Fruit fly (Drosophila melanogaster) whole organism, embryonic: Measurements from ENCODE around the gene btv.

ENCODE experiments used
- B-H2 ChIP-seq: fragments of 200-800 bp; sonication (Bioruptor generic); optimal IDR thresholded peaks from 2 replicates; lab custom pipeline; 2018; ENCODE audit warnings: missing biosample characterization, mild to moderate bottlenecking, missing genetic modification characterization
- Blimp-1 ChIP-seq: fragments of 200-800 bp; sonication (Bioruptor generic); optimal IDR thresholded peaks from 3 replicates; lab custom pipeline; 2018; ENCODE audit warnings: missing biosample characterization, missing genetic modification characterization, mild to moderate bottlenecking, moderate library complexity, missing genetic modification reagents
- CG10462 ChIP-seq: fragments of 200-800 bp; sonication (Bioruptor generic); optimal IDR thresholded peaks from 2 replicates; lab custom pipeline; 2016; ENCODE audit warnings: missing biosample characterization, missing genetic modification characterization
- CG10565 ChIP-seq: fragments of 200-800 bp; sonication (Bioruptor generic); optimal IDR thresholded peaks from 3 replicates; lab custom pipeline; 2016; ENCODE audit warnings: missing biosample characterization, mild to moderate bottlenecking, missing genetic modification characterization
- CG11504 ChIP-seq: fragments of 200-800 bp; sonication (Bioruptor generic); optimal IDR thresholded peaks from 3 replicates; lab custom pipeline; 2019; ENCODE audit warnings: missing biosample characterization, mild to moderate bottlenecking, missing genetic modification characterization, moderate library complexity
- CG12104 ChIP-seq: fragments of 200-800 bp; sonication (Bioruptor generic); optimal IDR thresholded peaks from 3 replicates; lab custom pipeline; 2016; ENCODE audit warnings: missing biosample characterization, missing genetic modification characterization
- CG12391 ChIP-seq: fragments of 200-800 bp; sonication (Bioruptor generic); optimal IDR thresholded peaks from 3 replicates; lab custom pipeline; 2018; ENCODE audit warnings: missing biosample characterization, mild to moderate bottlenecking, missing genetic modification characterization, moderate library complexity
- CG13123 ChIP-seq: fragments of 200-800 bp; sonication (Bioruptor generic); optimal IDR thresholded peaks from 2 replicates; lab custom pipeline; 2016; ENCODE audit warnings: missing biosample characterization, missing genetic modification characterization
- CG13775 ChIP-seq: fragments of 200-800 bp; sonication (Bioruptor generic); optimal IDR thresholded peaks from 3 replicates; lab custom pipeline; 2017; ENCODE audit warnings: missing biosample characterization, mild to moderate bottlenecking, missing genetic modification characterization
- CG14860 ChIP-seq: fragments of 200-800 bp; sonication (Bioruptor generic); IDR thresholded peaks from 3 replicates; pipeline ENCODE4 v1.3.6; 2022; ENCODE audit warnings: missing biosample characterization, missing genetic modification characterization; ENCODE audit not compliant: partially characterized antibody
- CG15479 ChIP-seq: fragments of 200-800 bp; sonication (Bioruptor generic); optimal IDR thresholded peaks from 3 replicates; lab custom pipeline; 2019; ENCODE audit warnings: missing biosample characterization, mild to moderate bottlenecking, missing genetic modification characterization, moderate library complexity
- CG1792 ChIP-seq: fragments of 200-800 bp; sonication (Bioruptor generic); optimal IDR thresholded peaks from 2 replicates; lab custom pipeline; 2016; ENCODE audit warnings: missing biosample characterization, missing genetic modification characterization
- CG1832 ChIP-seq: fragments of 200-800 bp; sonication (Bioruptor generic); optimal IDR thresholded peaks from 2 replicates; lab custom pipeline; 2017; ENCODE audit warnings: missing biosample characterization, mild to moderate bottlenecking, missing genetic modification characterization, inconsistent platforms
- CG18619 ChIP-seq: fragments of 200-800 bp; sonication (Bioruptor generic); optimal IDR thresholded peaks from 3 replicates; lab custom pipeline; 2017; ENCODE audit warnings: missing biosample characterization, mild to moderate bottlenecking, missing genetic modification characterization
- CG31365 ChIP-seq: fragments of 200-800 bp; sonication (Bioruptor generic); optimal IDR thresholded peaks from 2 replicates; lab custom pipeline; 2018; ENCODE audit warnings: missing biosample characterization, mild to moderate bottlenecking, missing genetic modification characterization
- CG32532 ChIP-seq: fragments of 200-800 bp; sonication (Bioruptor generic); IDR thresholded peaks from 2 replicates; pipeline ENCODE4 v1.3.6; 2022; ENCODE audit warnings: missing biosample characterization, missing genetic modification characterization
- CG34422 ChIP-seq: fragments of 200-800 bp; sonication (Bioruptor generic); IDR thresholded peaks from 3 replicates; pipeline ENCODE4 v1.3.6; 2022; ENCODE audit warnings: missing biosample characterization, missing genetic modification characterization
- CG43689 ChIP-seq: fragments of 200-800 bp; sonication (Bioruptor generic); IDR thresholded peaks from 2 replicates; pipeline ENCODE4 v1.3.6; 2022; ENCODE audit warnings: missing biosample characterization, missing genetic modification characterization
- CG7271 ChIP-seq: fragments of 200-800 bp; sonication (Bioruptor generic); optimal IDR thresholded peaks from 2 replicates; lab custom pipeline; 2018; ENCODE audit warnings: missing biosample characterization, mild to moderate bottlenecking, missing genetic modification characterization, moderate library complexity
- CG7928 ChIP-seq: fragments of 200-800 bp; sonication (Bioruptor generic); optimal IDR thresholded peaks from 2 replicates; lab custom pipeline; 2017; ENCODE audit warnings: missing biosample characterization, mild to moderate bottlenecking, missing genetic modification characterization
- CG9437 ChIP-seq: fragments of 200-800 bp; sonication (Bioruptor generic); optimal IDR thresholded peaks from 2 replicates; lab custom pipeline; 2018; ENCODE audit warnings: missing biosample characterization, mild to moderate bottlenecking, missing genetic modification characterization
- CTCF ChIP-seq: fragments of 200-800 bp; sonication (Bioruptor generic); optimal IDR thresholded peaks from 2 replicates; lab custom pipeline; 2017; ENCODE audit warnings: missing biosample characterization, mild to moderate bottlenecking, missing genetic modification characterization, moderate library complexity
- Dek ChIP-seq: fragments of 200-800 bp; sonication (Bioruptor generic); optimal IDR thresholded peaks from 3 replicates; lab custom pipeline; 2019; ENCODE audit warnings: missing biosample characterization, mild to moderate bottlenecking, missing genetic modification characterization, moderate library complexity
- Dll ChIP-seq: fragments of 200-800 bp; sonication (Bioruptor generic); IDR thresholded peaks from 4 replicates; pipeline ENCODE4 v1.3.6; 2022; ENCODE audit warnings: missing biosample characterization, missing genetic modification characterization; ENCODE audit not compliant: partially characterized antibody
- Dp ChIP-seq: fragments of 200-800 bp; sonication (Bioruptor generic); optimal IDR thresholded peaks from 2 replicates; lab custom pipeline; 2018; ENCODE audit warnings: missing biosample characterization, mild to moderate bottlenecking, missing genetic modification characterization, moderate library complexity
- Drgx ChIP-seq: fragments of 200-800 bp; sonication (Bioruptor generic); IDR thresholded peaks from 2 replicates; pipeline ENCODE4 v1.3.6; 2022; ENCODE audit warnings: missing biosample characterization, missing genetic modification characterization
- E2f2 ChIP-seq: fragments of 200-800 bp; sonication (Bioruptor generic); IDR thresholded peaks from 2 replicates; pipeline ENCODE4 v1.3.6; 2022; ENCODE audit warnings: missing biosample characterization, missing genetic modification characterization
- Ets65A ChIP-seq: fragments of 200-800 bp; sonication (Bioruptor generic); peaks from one replicate; lab custom pipeline; 2016; ENCODE audit warnings: missing biosample characterization, missing genetic modification characterization
- Ets97D ChIP-seq: fragments of 200-800 bp; sonication (Bioruptor generic); optimal IDR thresholded peaks from 3 replicates; lab custom pipeline; 2016; ENCODE audit warnings: missing biosample characterization, missing genetic modification characterization
- HLH3B ChIP-seq: fragments of 200-800 bp; sonication (Bioruptor generic); IDR thresholded peaks from 2 replicates; pipeline ENCODE4 v1.3.6; 2022; ENCODE audit warnings: missing biosample characterization, missing genetic modification characterization
- HLH54F ChIP-seq: fragments of 200-800 bp; sonication (Bioruptor generic); optimal IDR thresholded peaks from 3 replicates; lab custom pipeline; 2016; ENCODE audit warnings: missing biosample characterization, missing genetic modification characterization
- Hr3 ChIP-seq: fragments of 200-800 bp; sonication (Bioruptor generic); optimal IDR thresholded peaks from 3 replicates; lab custom pipeline; 2016; ENCODE audit warnings: missing biosample characterization, missing genetic modification characterization
- Mad ChIP-seq: fragments of 200-800 bp; sonication (Bioruptor generic); optimal IDR thresholded peaks from 2 replicates; lab custom pipeline; 2016; ENCODE audit warnings: missing biosample characterization, missing genetic modification characterization
- NK7.1 ChIP-seq: fragments of 200-800 bp; sonication (Bioruptor generic); optimal IDR thresholded peaks from 3 replicates; lab custom pipeline; 2016; ENCODE audit warnings: missing biosample characterization, missing genetic modification characterization
- Rx ChIP-seq: fragments of 200-800 bp; sonication (Bioruptor generic); IDR thresholded peaks from 2 replicates; pipeline ENCODE4 v1.3.6; 2022; ENCODE audit warnings: missing biosample characterization, missing genetic modification characterization
- Sox102F ChIP-seq: fragments of 200-800 bp; sonication (Bioruptor generic); optimal IDR thresholded peaks from 2 replicates; lab custom pipeline; 2018; ENCODE audit warnings: missing biosample characterization, mild to moderate bottlenecking, missing genetic modification characterization, moderate library complexity
- aop ChIP-seq: fragments of 200-800 bp; sonication (Bioruptor generic); IDR thresholded peaks from 2 replicates; pipeline ENCODE4 v1.3.6; 2022; ENCODE audit warnings: missing biosample characterization, missing genetic modification characterization
- chn ChIP-seq: fragments of 200-800 bp; sonication (Bioruptor generic); optimal IDR thresholded peaks from 2 replicates; lab custom pipeline; 2016; ENCODE audit warnings: missing biosample characterization, missing genetic modification characterization
- ems ChIP-seq: fragments of 200-800 bp; sonication (Bioruptor generic); optimal IDR thresholded peaks from 3 replicates; lab custom pipeline; 2016; ENCODE audit warnings: missing biosample characterization, missing genetic modification characterization
- eyg ChIP-seq: fragments of 200-800 bp; sonication (Bioruptor generic); optimal IDR thresholded peaks from 3 replicates; lab custom pipeline; 2016; ENCODE audit warnings: missing biosample characterization, missing genetic modification characterization
- fd64A ChIP-seq: fragments of 200-800 bp; sonication (Bioruptor generic); optimal IDR thresholded peaks from 3 replicates; lab custom pipeline; 2018; ENCODE audit warnings: missing biosample characterization, mild to moderate bottlenecking, missing genetic modification characterization
- ftz-f1 ChIP-seq: fragments of 200-800 bp; sonication (Bioruptor generic); optimal IDR thresholded peaks from 2 replicates; lab custom pipeline; 2016; ENCODE audit warnings: missing biosample characterization, missing genetic modification characterization
- mld ChIP-seq: fragments of 200-800 bp; sonication (Bioruptor generic); IDR thresholded peaks from 3 replicates; pipeline ENCODE4 v1.3.6; 2022; ENCODE audit warnings: missing biosample characterization, missing genetic modification characterization; ENCODE audit not compliant: partially characterized antibody
- nerfin-1 ChIP-seq: fragments of 200-800 bp; sonication (Bioruptor generic); optimal IDR thresholded peaks from 3 replicates; lab custom pipeline; 2019; ENCODE audit warnings: missing biosample characterization, mild to moderate bottlenecking, missing genetic modification characterization, moderate library complexity
- ranshi ChIP-seq: fragments of 200-800 bp; sonication (Bioruptor generic); IDR thresholded peaks from 2 replicates; pipeline ENCODE4 v1.3.6; 2022; ENCODE audit warnings: missing biosample characterization, missing genetic modification characterization
- sc ChIP-seq, 3 experiments: fragments of >200 bp in 2 of 3; fragments of 200-800 bp in 1 of 3; sonication (Bioruptor generic) in 1 of 3; optimal IDR thresholded peaks; 2 replicates in 2 of 3; 3 replicates in 1 of 3; lab custom pipeline; 2017; ENCODE audit warnings: mild to moderate bottlenecking in 1 of 3, missing biosample characterization in 1 of 3, missing genetic modification characterization in 1 of 3, missing genetic modification reagents in 1 of 3
- sima ChIP-seq: fragments of 200-800 bp; sonication (Bioruptor generic); optimal IDR thresholded peaks from 2 replicates; lab custom pipeline; 2016; ENCODE audit warnings: missing biosample characterization, missing genetic modification characterization
- stwl ChIP-seq: fragments of 200-800 bp; sonication (Bioruptor generic); optimal IDR thresholded peaks from 3 replicates; lab custom pipeline; 2018; ENCODE audit warnings: missing biosample characterization, mild to moderate bottlenecking, missing genetic modification characterization, moderate library complexity
- tio ChIP-seq: fragments of 200-800 bp; sonication (Bioruptor generic); optimal IDR thresholded peaks from 2 replicates; lab custom pipeline; 2017; ENCODE audit warnings: missing biosample characterization, missing genetic modification characterization, inconsistent platforms
- ttk ChIP-seq: fragments of 200-800 bp; sonication (Bioruptor generic); IDR thresholded peaks from 2 replicates; pipeline ENCODE4 v2.1.2; 2022; ENCODE audit warnings: missing biosample characterization, missing genetic modification characterization
- tx ChIP-seq: fragments of 200-800 bp; sonication (Bioruptor generic); optimal IDR thresholded peaks from 2 replicates; lab custom pipeline; 2016; ENCODE audit warnings: missing biosample characterization, missing genetic modification characterization
- yki ChIP-seq: fragments of >200 bp; optimal IDR thresholded peaks from 3 replicates; lab custom pipeline; 2018

The btv gene

DNA sequence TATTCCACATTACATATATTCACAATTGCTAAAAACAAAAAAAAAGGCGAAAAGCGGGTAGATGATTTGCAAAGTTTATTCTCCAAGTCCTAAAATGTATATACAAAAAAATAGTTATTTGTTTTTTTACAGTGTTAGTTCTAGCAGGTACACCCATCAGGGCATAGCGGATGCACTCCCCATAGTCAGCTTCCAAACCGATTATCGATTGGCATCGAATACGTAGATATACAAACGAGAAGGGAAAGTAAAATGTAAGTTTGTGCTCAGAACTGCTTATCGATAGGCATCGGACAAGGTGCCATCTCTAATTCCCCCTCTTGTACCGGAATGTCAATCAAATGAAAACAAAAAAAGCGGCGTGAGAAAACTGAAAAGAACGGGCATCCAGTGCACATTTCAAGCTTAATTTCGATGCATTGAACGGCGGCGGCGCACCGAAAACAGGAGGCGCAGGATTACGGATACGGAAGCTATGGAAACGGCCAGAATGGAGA lies 19.2 kb downstream of the btv start, which contains the start of gene CG5674 (continued):
- TF ChIP-seq ems (GFP tag; lab: Kevin White, UChicago): peak; percentile 10
- TF ChIP-seq mld (GFP tag; lab: Robert Waterston, UW): peak; percentile 85
- TF ChIP-seq Dll (GFP tag; lab: Robert Waterston, UW): peak; percentile 84
- TF ChIP-seq CG11504 (tag; lab: Kevin White, UChicago): peak; percentile 59
- no peak for TF ChIP-seq ftz-f1 (GFP tag; lab: Kevin White, UChicago)
- TF ChIP-seq HLH54F: peak; percentile 66
- peak; percentile 18 for TF ChIP-seq CG9437 (GFP tag; lab: Kevin White, UChicago)
- no peak for TF ChIP-seq Sox102F (GFP tag; lab: Kevin White, UChicago)
- TF ChIP-seq CG12391 (tag; lab: Kevin White, UChicago): no peak
- peak; percentile 26 for TF ChIP-seq yki (lab: Kevin White, UChicago)
- TF ChIP-seq CG12104 (GFP tag; lab: Kevin White, UChicago): no peak
- no peak for TF ChIP-seq CG13123 (GFP tag; lab: Kevin White, UChicago)
- TF ChIP-seq CG15479 (GFP tag; lab: Kevin White, UChicago): no peak
- TF ChIP-seq eyg: peak; percentile 39
- TF ChIP-seq CG43689 (GFP tag; lab: Robert Waterston, UW): no peak
- no peak for TF ChIP-seq aop (GFP tag; lab: Robert Waterston, UW)
- peak; percentile 99 for TF ChIP-seq nerfin-1 (tag; lab: Kevin White, UChicago)
- peak; percentile 74; the same call in 1 of the 3 replicates for TF ChIP-seq CG34422
- TF ChIP-seq chn (GFP tag; lab: Kevin White, UChicago): peak; percentile 63
- peak; percentile 37 for TF ChIP-seq CG1832 (GFP tag; lab: Kevin White, UChicago)
- TF ChIP-seq CG13775: peak; percentile 49
- no peak for TF ChIP-seq CG7928 (GFP tag; lab: Kevin White, UChicago)
- TF ChIP-seq tx (GFP tag; lab: Kevin White, UChicago): peak; percentile 37
- peak; percentile 13; the same call in 1 of the 2 replicates for TF ChIP-seq ttk (GFP tag; lab: Robert Waterston, UW)
- TF ChIP-seq CG14860 (GFP tag; lab: Robert Waterston, UW): peak; percentile 65
- peak; percentile 23 for TF ChIP-seq CG18619
- TF ChIP-seq CG1792: peak; percentile 46
- 0 out of 2 replicates have a peak, but pooled peaks have one; percentile 37 for TF ChIP-seq E2f2
- TF ChIP-seq sima (GFP tag; lab: Kevin White, UChicago): no peak
- TF ChIP-seq Mad: peak; percentile 49

- TF ChIP-seq CG10462 (GFP tag; lab: Kevin White, UChicago): no peak
- no peak for TF ChIP-seq HLH3B
- TF ChIP-seq Blimp-1 (GFP tag; lab: Kevin White, UChicago): no peak
- TF ChIP-seq B-H2: no peak
- no peak for TF ChIP-seq NK7.1 (GFP tag; lab: Kevin White, UChicago)
- no peak for TF ChIP-seq Hr3
- TF ChIP-seq CG31365: no peak
- TF ChIP-seq chn (GFP tag; lab: Kevin White, UChicago): no peak
- no peak for TF ChIP-seq Dp
- peak; percentile 69 for TF ChIP-seq Ets97D (GFP tag; lab: Kevin White, UChicago)
- TF ChIP-seq ranshi (GFP tag; lab: Robert Waterston, UW): no peak
- peak; percentile 79 for TF ChIP-seq CG7271 (tag; lab: Kevin White, UChicago)
- TF ChIP-seq sc (optimal IDR thresholded peaks at IDR 0.05; lab: Kevin White, UChicago): no peak
- TF ChIP-seq sc (GFP tag; optimal IDR thresholded peaks at IDR 0.05; lab: Kevin White, UChicago): no peak
- TF ChIP-seq CG13775: no peak
- no peak for TF ChIP-seq Drgx (GFP tag; lab: Robert Waterston, UW)
- no peak for TF ChIP-seq CG10565 (GFP tag; lab: Kevin White, UChicago)
- TF ChIP-seq stwl (tag; lab: Kevin White, UChicago): peak; percentile 39
- TF ChIP-seq Rx (GFP tag; lab: Robert Waterston, UW): 0 out of 2 replicates have a peak, but pooled peaks have one; percentile 23
- TF ChIP-seq tio (GFP tag; lab: Kevin White, UChicago): peak; percentile 3
- no peak for TF ChIP-seq fd64A
- TF ChIP-seq CTCF (GFP tag; lab: Kevin White, UChicago): peak; percentile 83
- TF ChIP-seq Dek (tag; lab: Kevin White, UChicago): no peak
- TF ChIP-seq CG32532: no peak
- peak; percentile 76 for TF ChIP-seq Ets65A (GFP tag; lab: Kevin White, UChicago)
These were observed 22.1 kb downstream of the btv start for dm6 chr2L:17960214-17960613.
